Fruit fly (Drosophila melanogaster) whole organism, larva: ENCODE data around the gene CG2113.

Experiments
- noc ChIP-seq: fragments of 200-800 bp; sonication (Bioruptor generic); optimal IDR thresholded peaks from 3 replicates; lab custom pipeline; 2019; ENCODE audit warnings: missing biosample characterization, mild to moderate bottlenecking, missing genetic modification characterization, moderate library complexity

Gene CG2113

dm6 chr3L:2994872-2995271 lies at the start of gene CG2113:
Gene CG2113, plus strand, starts transcription at chr3L:2995172.
- TF ChIP-seq noc, result no peak

- TF ChIP-seq noc, result no peak
These were observed 43.5 kb upstream of the CG2113 start, which contains the start of gene CG32846 for dm6 chr3L:2951518-2951917. Gene CG32846, minus strand, starts transcription at chr3L:2951618.

dm6 chr3L:2960949-2961584 lies 33.9 kb upstream of the CG2113 start, which contains the start of the genes CG34025 and Or63a:
Gene CG34025, minus strand, starts transcription at chr3L:2961049.
Gene Or63a, plus strand, starts transcription at chr3L:2961534.
- TF ChIP-seq noc, result no peak

dm6 chr3L:2980856-2981255 lies 14.1 kb upstream of the CG2113 start, which contains the start of gene CPT2:
Gene CPT2, plus strand, starts transcription at chr3L:2981022.
- no peak for TF ChIP-seq noc

dm6 chr3L:2986302-2986701 lies 8.7 kb upstream of the CG2113 start:
- TF ChIP-seq noc, result no peak

dm6 chr3L:2987749-2988148 lies 7.2 kb upstream of the CG2113 start:
- TF ChIP-seq noc, result no peak

- TF ChIP-seq noc, result no peak
These were observed 6.5 kb downstream of the CG2113 start, which contains the start of gene FMRFaR for dm6 chr3L:3001445-3001844. Gene FMRFaR, plus strand, starts transcription at chr3L:3001716.

- no peak for TF ChIP-seq noc
These were observed 18.5 kb downstream of the CG2113 start for dm6 chr3L:3013496-3013895.

- TF ChIP-seq noc, result no peak
These were observed 21.0 kb downstream of the CG2113 start, which contains the start of gene CG32488 for dm6 chr3L:3015969-3016368. Gene CG32488, minus strand, starts transcription at chr3L:3016069.

dm6 chr3L:3017156-3017555 lies 22.2 kb downstream of the CG2113 start, which contains the start of gene CG32487:
Gene CG32487, minus strand, starts transcription at chr3L:3017256.
- TF ChIP-seq noc, result no peak

dm6 chr3L:3026421-3026820 lies 31.4 kb downstream of the CG2113 start, which contains the start of gene aly:
Gene aly, minus strand, starts transcription at chr3L:3026521.
- no peak for TF ChIP-seq noc

dm6 chr3L:3034779-3035643 lies 40.0 kb downstream of the CG2113 start, which contains the start of gene CG2162:
Gene CG2162, plus strand, starts transcription at chr3L:3035196.
- TF ChIP-seq noc, result no peak

- peak; percentile 95 for TF ChIP-seq noc
These were observed 41.0 kb downstream of the CG2113 start for dm6 chr3L:3035769-3036583.

- no peak for TF ChIP-seq noc
These were observed 42.1 kb downstream of the CG2113 start for dm6 chr3L:3036951-3037586.

dm6 chr3L:3037822-3038563 lies 43.0 kb downstream of the CG2113 start:
- peak; percentile 22 for TF ChIP-seq noc
